Fruit fly (Drosophila melanogaster) whole organism, embryonic: Measurements from ENCODE around the gene Ac76E.
A peak's percentile ranks its signal among the peaks of the same experiment; 100 is the strongest.

Experiments used
- C15 ChIP-seq: fragments of 200-800 bp; sonication (Bioruptor generic); IDR thresholded peaks from 3 replicates; pipeline ENCODE4 v1.3.6; 2022; ENCODE audit warnings: missing biosample characterization, missing genetic modification characterization
- CG12104 ChIP-seq: fragments of 200-800 bp; sonication (Bioruptor generic); optimal IDR thresholded peaks from 3 replicates; lab custom pipeline; 2016; ENCODE audit warnings: missing biosample characterization, missing genetic modification characterization
- CG12744 ChIP-seq: fragments of 200-800 bp; sonication (Bioruptor generic); optimal IDR thresholded peaks from 2 replicates; lab custom pipeline; 2016; ENCODE audit warnings: missing biosample characterization, missing genetic modification characterization
- CG13123 ChIP-seq: fragments of 200-800 bp; sonication (Bioruptor generic); optimal IDR thresholded peaks from 2 replicates; lab custom pipeline; 2016; ENCODE audit warnings: missing biosample characterization, missing genetic modification characterization
- CG14441 ChIP-seq: fragments of 200-800 bp; sonication (Bioruptor generic); IDR thresholded peaks from 2 replicates; pipeline ENCODE4 v1.3.6; 2022; ENCODE audit warnings: missing biosample characterization, missing genetic modification characterization
- CG14860 ChIP-seq: fragments of 200-800 bp; sonication (Bioruptor generic); IDR thresholded peaks from 3 replicates; pipeline ENCODE4 v1.3.6; 2022; ENCODE audit warnings: missing biosample characterization, missing genetic modification characterization; ENCODE audit not compliant: partially characterized antibody
- CG15011 ChIP-seq: fragments of 200-800 bp; sonication (Bioruptor generic); optimal IDR thresholded peaks from 3 replicates; lab custom pipeline; 2018; ENCODE audit warnings: missing biosample characterization, mild to moderate bottlenecking, missing genetic modification characterization
- CG15696 ChIP-seq: fragments of 200-800 bp; sonication (Bioruptor generic); optimal IDR thresholded peaks from 2 replicates; lab custom pipeline; 2019; ENCODE audit warnings: missing biosample characterization, mild to moderate bottlenecking, missing genetic modification characterization, moderate library complexity
- CG17829 ChIP-seq: fragments of 200-800 bp; optimal IDR thresholded peaks from 2 replicates; lab custom pipeline; 2019; ENCODE audit warnings: missing biosample characterization, mild to moderate bottlenecking, missing genetic modification characterization, moderate library complexity
- CG2116 ChIP-seq: fragments of 200-800 bp; sonication (Bioruptor generic); optimal IDR thresholded peaks from 3 replicates; lab custom pipeline; 2018; ENCODE audit warnings: missing biosample characterization, mild to moderate bottlenecking, missing genetic modification characterization
- CG31365 ChIP-seq: fragments of 200-800 bp; sonication (Bioruptor generic); optimal IDR thresholded peaks from 2 replicates; lab custom pipeline; 2018; ENCODE audit warnings: missing biosample characterization, mild to moderate bottlenecking, missing genetic modification characterization
- CG34422 ChIP-seq: fragments of 200-800 bp; sonication (Bioruptor generic); IDR thresholded peaks from 3 replicates; pipeline ENCODE4 v1.3.6; 2022; ENCODE audit warnings: missing biosample characterization, missing genetic modification characterization
- CG6683 ChIP-seq: fragments of 200-800 bp; sonication (Bioruptor generic); optimal IDR thresholded peaks from 2 replicates; lab custom pipeline; 2017; ENCODE audit warnings: missing biosample characterization, mild to moderate bottlenecking, missing genetic modification characterization, missing genetic modification reagents
- CG6765 ChIP-seq: fragments of 200-800 bp; sonication (Bioruptor generic); optimal IDR thresholded peaks from 3 replicates; lab custom pipeline; 2017; ENCODE audit warnings: missing biosample characterization, mild to moderate bottlenecking, missing genetic modification characterization
- CG8478 ChIP-seq: fragments of >200 bp; optimal IDR thresholded peaks from 2 replicates; lab custom pipeline; 2018
- CG9817 ChIP-seq: fragments of 200-800 bp; sonication (Bioruptor generic); optimal IDR thresholded peaks from 2 replicates; lab custom pipeline; 2018; ENCODE audit warnings: missing biosample characterization, mild to moderate bottlenecking, missing genetic modification characterization, moderate library complexity
- Deaf1 ChIP-seq: fragments of 200-800 bp; optimal IDR thresholded peaks from 3 replicates; lab custom pipeline; 2019; ENCODE audit warnings: missing biosample characterization, mild to moderate bottlenecking, missing genetic modification characterization, moderate library complexity
- Doc2 ChIP-seq: fragments of 200-800 bp; sonication (Bioruptor generic); IDR thresholded peaks from 2 replicates; pipeline ENCODE4 v1.3.6; 2022; ENCODE audit warnings: missing biosample characterization, missing genetic modification characterization
- Elba2 ChIP-seq: fragments of 200-800 bp; sonication (Bioruptor generic); optimal IDR thresholded peaks from 3 replicates; lab custom pipeline; 2016; ENCODE audit warnings: missing biosample characterization, missing genetic modification characterization
- Ets97D ChIP-seq: fragments of 200-800 bp; sonication (Bioruptor generic); optimal IDR thresholded peaks from 3 replicates; lab custom pipeline; 2016; ENCODE audit warnings: missing biosample characterization, missing genetic modification characterization
- Gug ChIP-seq: fragments of 200-800 bp; sonication (Bioruptor generic); IDR thresholded peaks from 4 replicates; pipeline ENCODE4 v1.3.6; 2022; ENCODE audit warnings: missing biosample characterization, missing genetic modification characterization
- HLH3B ChIP-seq: fragments of 200-800 bp; sonication (Bioruptor generic); IDR thresholded peaks from 2 replicates; pipeline ENCODE4 v1.3.6; 2022; ENCODE audit warnings: missing biosample characterization, missing genetic modification characterization
- Hr78 ChIP-seq, 2 experiments: fragments of 200-800 bp in 1 of 2; fragments of >200 bp in 1 of 2; sonication (Bioruptor generic) in 1 of 2; optimal IDR thresholded peaks; 2 replicates each; lab custom pipeline; 2017 to 2019; ENCODE audit warnings: missing biosample characterization in 2 of 2, missing genetic modification characterization in 2 of 2, mild to moderate bottlenecking in 1 of 2, moderate library complexity in 1 of 2
- Jarid2 ChIP-seq: fragments of 200-800 bp; sonication (Bioruptor generic); optimal IDR thresholded peaks from 3 replicates; lab custom pipeline; 2017; ENCODE audit warnings: mild to moderate bottlenecking, missing biosample characterization, missing genetic modification reagents, missing genetic modification characterization
- NfI ChIP-seq: fragments of 200-800 bp; sonication (Bioruptor generic); optimal IDR thresholded peaks from 3 replicates; lab custom pipeline; 2018; ENCODE audit warnings: missing biosample characterization, mild to moderate bottlenecking, missing genetic modification characterization, moderate library complexity
- Oaz ChIP-seq: fragments of 200-800 bp; sonication (Bioruptor generic); IDR thresholded peaks from 2 replicates; pipeline ENCODE4 v1.3.6; 2022; ENCODE audit warnings: missing biosample characterization, missing genetic modification characterization
- Oli ChIP-seq: fragments of 200-800 bp; sonication (Bioruptor generic); optimal IDR thresholded peaks from 2 replicates; lab custom pipeline; 2018; ENCODE audit warnings: missing biosample characterization, mild to moderate bottlenecking, missing genetic modification characterization, moderate library complexity
- Opbp ChIP-seq: fragments of 200-800 bp; sonication (Bioruptor generic); IDR thresholded peaks from 3 replicates; pipeline ENCODE4 v1.3.6; 2022; ENCODE audit warnings: missing biosample characterization, missing genetic modification characterization; ENCODE audit not compliant: partially characterized antibody
- PHDP ChIP-seq: fragments of 200-800 bp; sonication (Bioruptor generic); optimal IDR thresholded peaks from 3 replicates; lab custom pipeline; 2018; ENCODE audit warnings: missing biosample characterization, mild to moderate bottlenecking, missing genetic modification characterization, moderate library complexity
- Pdp1 ChIP-seq, 2 experiments: fragments of 200-800 bp; sonication (Bioruptor generic); optimal IDR thresholded peaks; 3 replicates each; lab custom pipeline; 2016; ENCODE audit warnings: missing biosample characterization in 2 of 2, missing genetic modification characterization in 2 of 2, mild to moderate bottlenecking in 1 of 2, moderate library complexity in 1 of 2
- Ravus ChIP-seq: fragments of 200-800 bp; sonication (Bioruptor generic); IDR thresholded peaks from 2 replicates; pipeline ENCODE4 v1.3.6; 2022; ENCODE audit warnings: missing biosample characterization, missing genetic modification characterization
- Sin3A ChIP-seq: fragments of >200 bp; optimal IDR thresholded peaks from 2 replicates; lab custom pipeline; 2018
- Sry-β ChIP-seq: fragments of 200-800 bp; sonication (Bioruptor generic); optimal IDR thresholded peaks from 2 replicates; lab custom pipeline; 2018; ENCODE audit warnings: missing biosample characterization, mild to moderate bottlenecking, missing genetic modification characterization, moderate library complexity
- ara ChIP-seq: fragments of 200-800 bp; sonication (Bioruptor generic); IDR thresholded peaks from 2 replicates; pipeline ENCODE4 v1.3.6; 2022; ENCODE audit warnings: missing biosample characterization, missing genetic modification characterization
- bowl ChIP-seq: fragments of 200-800 bp; sonication (Bioruptor generic); IDR thresholded peaks from 2 replicates; pipeline ENCODE4 v1.3.6; 2022; ENCODE audit warnings: missing biosample characterization, missing genetic modification characterization
- crol ChIP-seq: fragments of 200-800 bp; sonication (Bioruptor generic); IDR thresholded peaks from 2 replicates; pipeline ENCODE4 v1.3.6; 2022; ENCODE audit warnings: missing biosample characterization, missing genetic modification characterization
- dpn ChIP-seq, 2 experiments: fragments of 200-800 bp; sonication (Bioruptor generic); optimal IDR thresholded peaks; 3 replicates each; lab custom pipeline; 2016; ENCODE audit warnings: missing biosample characterization in 2 of 2, missing genetic modification characterization in 2 of 2
- eyg ChIP-seq: fragments of 200-800 bp; sonication (Bioruptor generic); optimal IDR thresholded peaks from 3 replicates; lab custom pipeline; 2016; ENCODE audit warnings: missing biosample characterization, missing genetic modification characterization
- fd3F ChIP-seq: fragments of 200-800 bp; sonication (Bioruptor generic); optimal IDR thresholded peaks from 2 replicates; lab custom pipeline; 2018; ENCODE audit warnings: missing biosample characterization, mild to moderate bottlenecking, missing genetic modification characterization, moderate library complexity
- gem ChIP-seq: fragments of 200-800 bp; sonication (Bioruptor generic); optimal IDR thresholded peaks from 2 replicates; lab custom pipeline; 2019; ENCODE audit warnings: missing biosample characterization, mild to moderate bottlenecking, missing genetic modification characterization, moderate library complexity
- gsb-n ChIP-seq: fragments of 200-800 bp; sonication (Bioruptor generic); optimal IDR thresholded peaks from 3 replicates; lab custom pipeline; 2018; ENCODE audit warnings: missing biosample characterization, mild to moderate bottlenecking, missing genetic modification characterization
- h ChIP-seq: fragments of >200 bp; optimal IDR thresholded peaks from 2 replicates; lab custom pipeline; 2017
- hth ChIP-seq: fragments of >200 bp; optimal IDR thresholded peaks from 2 replicates; lab custom pipeline; 2017; ENCODE audit warnings: inconsistent platforms
- sens-2 ChIP-seq: fragments of 200-800 bp; sonication (Bioruptor generic); IDR thresholded peaks from 2 replicates; pipeline ENCODE4 v1.3.6; 2022; ENCODE audit warnings: missing biosample characterization, missing genetic modification characterization
- so ChIP-seq: fragments of 200-800 bp; sonication (Bioruptor generic); IDR thresholded peaks from 3 replicates; pipeline ENCODE4 v1.3.6; 2022; ENCODE audit warnings: missing biosample characterization, missing genetic modification characterization
- sqz ChIP-seq: fragments of 200-800 bp; sonication (Bioruptor generic); optimal IDR thresholded peaks from 3 replicates; lab custom pipeline; 2018; ENCODE audit warnings: missing biosample characterization, mild to moderate bottlenecking, missing genetic modification characterization
- tup ChIP-seq: fragments of 200-800 bp; sonication (Bioruptor generic); optimal IDR thresholded peaks from 2 replicates; lab custom pipeline; 2016; ENCODE audit warnings: missing biosample characterization, mild to moderate bottlenecking, missing genetic modification characterization, moderate library complexity
- unpg ChIP-seq: fragments of 200-800 bp; sonication (Bioruptor generic); optimal IDR thresholded peaks from 3 replicates; lab custom pipeline; 2018; ENCODE audit warnings: missing biosample characterization, mild to moderate bottlenecking, missing genetic modification characterization, moderate library complexity
- wor ChIP-seq: fragments of 200-800 bp; sonication (Bioruptor generic); IDR thresholded peaks from 2 replicates; pipeline ENCODE4 v1.3.6; 2022; ENCODE audit warnings: missing biosample characterization, missing genetic modification characterization

The Ac76E gene

dm6 chr3L:19906780-19907705 is 32.0 kb upstream of the Ac76E start (continued):
- TF ChIP-seq unpg (peak; percentile 67), hth (lab: Kevin White, UChicago) (no peak), CG12104 (peak; percentile 69), wor (no peak), CG14441 (GFP tag; lab: Robert Waterston, UW) (peak; percentile 43; the same call in 1 of the 2 replicates), Opbp (GFP tag; lab: Robert Waterston, UW) (no peak), Ets97D (no peak), CG15011 (GFP tag; lab: Kevin White, UChicago) (no peak), Gug (GFP tag; lab: Robert Waterston, UW) (no peak), gsb-n (tag; lab: Kevin White, UChicago) (peak; percentile 8), CG13123 (GFP tag; lab: Kevin White, UChicago) (peak; percentile 76), Elba2 (GFP tag; lab: Kevin White, UChicago) (no peak), bowl (GFP tag; lab: Robert Waterston, UW) (peak; percentile 17; the same call in 1 of the 2 replicates), dpn (GFP tag; optimal IDR thresholded peaks at IDR 0.05; lab: Kevin White, UChicago) (peak; percentile 34 to 68), CG14860 (GFP tag; lab: Robert Waterston, UW) (no peak), sqz (GFP tag; lab: Kevin White, UChicago) (peak; percentile 42), Oaz (no peak; the same call in 1 of the 2 replicates), Oli (tag; lab: Kevin White, UChicago) (peak; percentile 18), so (peak; percentile 64; the same call in 2 of the 3 replicates), NfI (GFP tag; lab: Kevin White, UChicago) (peak; percentile 44), CG31365 (peak; percentile 55), CG9817 (tag; lab: Kevin White, UChicago) (peak; percentile 42), HLH3B (peak; percentile 69; the same call in 1 of the 2 replicates), Pdp1 (GFP tag; optimal IDR thresholded peaks at IDR 0.05; lab: Kevin White, UChicago) (peak; percentile 54 to 91), CG2116 (GFP tag; lab: Kevin White, UChicago) (peak; percentile 8), C15 (GFP tag; lab: Robert Waterston, UW) (peak; percentile 12; the same call in 1 of the 3 replicates), Sin3A (lab: Kevin White, UChicago) (no peak), sens-2 (no peak), fd3F (GFP tag; lab: Kevin White, UChicago) (peak; percentile 64), CG6765 (GFP tag; lab: Kevin White, UChicago) (peak; percentile 30), CG15696 (peak; percentile 57), h (lab: Kevin White, UChicago) (no peak), CG8478 (lab: Kevin White, UChicago) (no peak), CG34422 (peak; percentile 42; the same call in 2 of the 3 replicates), CG17829 (tag; lab: Kevin White, UChicago) (peak; percentile 20), Deaf1 (tag; lab: Kevin White, UChicago) (no peak), crol (GFP tag; lab: Robert Waterston, UW) (no peak), ara (GFP tag; lab: Robert Waterston, UW) (peak; percentile 48), Ravus (no peak; the same call in 1 of the 2 replicates), gem (tag; lab: Kevin White, UChicago) (peak; percentile 59), CG12744 (GFP tag; lab: Kevin White, UChicago) (peak; percentile 27), Hr78 (GFP tag; optimal IDR thresholded peaks at IDR 0.05; lab: Kevin White, UChicago) (peak in 1 of 2 experiments; percentile 65), tup (GFP tag; lab: Kevin White, UChicago) (peak; percentile 42), Jarid2 (GFP tag; lab: Kevin White, UChicago) (peak; percentile 59), Doc2 (no peak), CG6683 (peak; percentile 65), PHDP (tag; lab: Kevin White, UChicago) (peak; percentile 75), eyg (GFP tag; lab: Kevin White, UChicago) (peak; percentile 72), Sry-β (GFP tag; lab: Kevin White, UChicago) (no peak)
